Worm (Caenorhabditis elegans): ENCODE data around the gene gpa-12.

The gpa-12 gene

ce11 chrX:9213873-9214341 lies 29.4 kb upstream of the gpa-12 start, which contains the start of gene C35B8.3 (continued):
- TF ChIP-seq ztf-11 (tag; optimal IDR thresholded peaks at IDR 0.05) (no peak), fkh-4 (tag; optimal IDR thresholded peaks at IDR 0.05; ENCODE audit: borderline replicate concordance) (no peak), nhr-19 (GFP tag; conservative IDR thresholded peaks at IDR 0.05) (peak; percentile 34), egl-27 (tag; optimal IDR thresholded peaks at IDR 0.05) (no peak), nhr-47 (tag; optimal IDR thresholded peaks at IDR 0.05) (no peak), pax-3 (tag; optimal IDR thresholded peaks at IDR 0.05) (no peak), nhr-84 (tag; optimal IDR thresholded peaks at IDR 0.05) (no peak), grh-1 (GFP tag; IDR thresholded peaks at IDR 0.05) (0 out of 2 replicates have a peak, but pooled peaks have one; percentile 36), dsc-1 (tag; optimal IDR thresholded peaks at IDR 0.05) (no peak), unc-130 (tag; optimal IDR thresholded peaks at IDR 0.05) (peak; percentile 60), ets-5 (GFP tag; IDR thresholded peaks at IDR 0.05) (no peak), hlh-4 (tag; optimal IDR thresholded peaks at IDR 0.05) (no peak)

ce11 chrX:9225273-9225672 lies 18.1 kb upstream of the gpa-12 start:
- TF ChIP-seq nhr-77 (tag; optimal IDR thresholded peaks at IDR 0.05) = no peak
- TF ChIP-seq C04F5.9 (tag; optimal IDR thresholded peaks at IDR 0.05) = no peak
- TF ChIP-seq lin-15B (tag; optimal IDR thresholded peaks at IDR 0.05) = no peak
- TF ChIP-seq nhr-84 (tag; optimal IDR thresholded peaks at IDR 0.05) = no peak
- TF ChIP-seq ama-1 (optimal IDR thresholded peaks at IDR 0.05) = no peak
- TF ChIP-seq lir-3 (tag; optimal IDR thresholded peaks at IDR 0.05; ENCODE audit: poor library complexity) = no peak
- no peak for TF ChIP-seq dsc-1 (tag; optimal IDR thresholded peaks at IDR 0.05)
- no peak for TF ChIP-seq nhr-237 (tag; optimal IDR thresholded peaks at IDR 0.05)
- no peak for TF ChIP-seq alr-1 (tag; optimal IDR thresholded peaks at IDR 0.05; ENCODE audit: borderline replicate concordance)
- no peak for TF ChIP-seq unc-86 (tag; optimal IDR thresholded peaks at IDR 0.05)
- peak; percentile 18 to 53 for TF ChIP-seq lin-35 (GFP tag; optimal IDR thresholded peaks at IDR 0.05)
- no peak for TF ChIP-seq egl-13 (tag; optimal IDR thresholded peaks at IDR 0.05)
- no peak for TF ChIP-seq zip-4 (GFP tag; optimal IDR thresholded peaks at IDR 0.05)
- peak; percentile 31 for TF ChIP-seq nhr-19 (GFP tag; conservative IDR thresholded peaks at IDR 0.05)
- no peak for TF ChIP-seq F16B12.6 (tag; optimal IDR thresholded peaks at IDR 0.05)
- TF ChIP-seq pqm-1 (tag; optimal IDR thresholded peaks at IDR 0.05) = no peak
- TF ChIP-seq mef-2 (tag; optimal IDR thresholded peaks at IDR 0.05) = no peak
- no peak for TF ChIP-seq nhr-28 (tag; optimal IDR thresholded peaks at IDR 0.05)
- no peak for TF ChIP-seq mep-1 (tag; optimal IDR thresholded peaks at IDR 0.05)
- no peak for TF ChIP-seq fkh-8 (tag; optimal IDR thresholded peaks at IDR 0.05)
- no peak for TF ChIP-seq ceh-90 (tag; optimal IDR thresholded peaks at IDR 0.05)
- no peak for TF ChIP-seq snpc-4 (tag; optimal IDR thresholded peaks at IDR 0.05)
- TF ChIP-seq mab-9 (GFP tag; IDR thresholded peaks at IDR 0.05) = no peak
- no peak for TF ChIP-seq nhr-11 (tag; optimal IDR thresholded peaks at IDR 0.05)
- TF ChIP-seq zag-1 (tag; optimal IDR thresholded peaks at IDR 0.05) = no peak
- peak; percentile 34 for TF ChIP-seq tbx-2 (tag; optimal IDR thresholded peaks at IDR 0.05)
- no peak for TF ChIP-seq egl-27 (tag; optimal IDR thresholded peaks at IDR 0.05)
- no peak for TF ChIP-seq ceh-8 (GFP tag; optimal IDR thresholded peaks at IDR 0.05)
- TF ChIP-seq ceh-63 (GFP tag; optimal IDR thresholded peaks at IDR 0.05) = no peak
- no peak for TF ChIP-seq ceh-82 (tag; optimal IDR thresholded peaks at IDR 0.05)
- TF ChIP-seq elt-3 (tag; optimal IDR thresholded peaks at IDR 0.05) = peak in 2 of 6 experiments; percentile 20 to 21
- no peak for TF ChIP-seq unc-130 (tag; optimal IDR thresholded peaks at IDR 0.05)
- TF ChIP-seq nhr-76 (tag; optimal IDR thresholded peaks at IDR 0.05) = no peak
- no peak for TF ChIP-seq hpl-2 (GFP tag; optimal IDR thresholded peaks at IDR 0.05)
- TF ChIP-seq aly-2 (tag; optimal IDR thresholded peaks at IDR 0.05) = no peak
- no peak for TF ChIP-seq tlp-1 (tag; optimal IDR thresholded peaks at IDR 0.05)
- TF ChIP-seq ztf-4 (tag; optimal IDR thresholded peaks at IDR 0.05) = no peak
- TF ChIP-seq vab-15 (tag; optimal IDR thresholded peaks at IDR 0.05) = no peak
- no peak for TF ChIP-seq dpl-1 (GFP tag; optimal IDR thresholded peaks at IDR 0.05)
- no peak for TF ChIP-seq aha-1 (tag; optimal IDR thresholded peaks at IDR 0.05)
- no peak for TF ChIP-seq isw-1 (GFP tag; IDR thresholded peaks at IDR 0.05)
- TF ChIP-seq nhr-71 (tag; optimal IDR thresholded peaks at IDR 0.05) = peak; percentile 49
- peak; percentile 51 for TF ChIP-seq nhr-20 (tag; optimal IDR thresholded peaks at IDR 0.05)
- peak; percentile 68 for TF ChIP-seq snu-23 (GFP tag; optimal IDR thresholded peaks at IDR 0.05)
- TF ChIP-seq nhr-12 (tag; optimal IDR thresholded peaks at IDR 0.05) = no peak
